Worm (Caenorhabditis elegans): ENCODE measurements around the gene prdx-2.
"Not testable (repeated sequence)": the region's sequence is repeated elsewhere in the genome, so short reads cannot be mapped to it uniquely, and the experiment has no call there.

DNA sequence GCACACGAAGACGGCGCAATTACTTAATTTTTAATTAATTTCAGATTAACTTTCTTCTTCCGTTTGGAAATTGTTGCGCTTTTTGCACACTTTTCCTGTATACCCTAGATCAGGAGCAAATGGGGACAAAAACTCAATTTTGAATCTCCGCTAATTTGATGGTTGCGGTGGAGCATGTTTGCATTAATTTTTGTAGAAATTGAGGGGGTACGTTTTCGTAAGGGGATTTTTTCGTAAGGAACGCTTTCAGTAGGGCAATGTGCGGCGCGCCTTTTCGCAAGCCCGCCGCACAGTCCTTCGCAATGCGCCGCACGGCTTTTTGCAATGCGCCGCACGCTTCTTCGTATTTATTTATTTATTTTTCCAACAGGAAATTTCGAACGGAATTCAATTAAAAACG lies 31.6 kb upstream of the prdx-2 start:
- TF ChIP-seq nhr-28 (tag; optimal IDR thresholded peaks at IDR 0.05); fkh-10 (GFP tag; optimal IDR thresholded peaks at IDR 0.05): not testable (repeated sequence)
